Fruit fly (Drosophila melanogaster) whole organism, embryonic: ENCODE measurements around the gene p23.
A peak's percentile ranks its signal among the peaks of the same experiment; 100 is the strongest.

Experiments
- Atf6 ChIP-seq: fragments of 200-800 bp; sonication (Bioruptor generic); IDR thresholded peaks from 2 replicates; pipeline ENCODE4 v1.3.6; 2022; ENCODE audit warnings: missing biosample characterization, missing genetic modification characterization
- CG10147 ChIP-seq: fragments of 200-800 bp; sonication (Bioruptor generic); optimal IDR thresholded peaks from 2 replicates; lab custom pipeline; 2019; ENCODE audit warnings: missing biosample characterization, mild to moderate bottlenecking, missing genetic modification characterization, moderate library complexity
- CG10267 ChIP-seq: fragments of 200-800 bp; sonication (Bioruptor generic); optimal IDR thresholded peaks from 2 replicates; lab custom pipeline; 2018; ENCODE audit warnings: missing biosample characterization, mild to moderate bottlenecking, missing genetic modification characterization, moderate library complexity
- CG10321 ChIP-seq: fragments of 200-800 bp; sonication (Bioruptor generic); IDR thresholded peaks from 2 replicates; pipeline ENCODE4 v1.3.6; 2022; ENCODE audit warnings: missing biosample characterization, missing genetic modification characterization
- CG10462 ChIP-seq: fragments of 200-800 bp; sonication (Bioruptor generic); optimal IDR thresholded peaks from 2 replicates; lab custom pipeline; 2016; ENCODE audit warnings: missing biosample characterization, missing genetic modification characterization
- CG10565 ChIP-seq: fragments of 200-800 bp; sonication (Bioruptor generic); optimal IDR thresholded peaks from 3 replicates; lab custom pipeline; 2016; ENCODE audit warnings: missing biosample characterization, mild to moderate bottlenecking, missing genetic modification characterization
- CG12299 ChIP-seq: fragments of 200-800 bp; sonication (Bioruptor generic); optimal IDR thresholded peaks from 2 replicates; lab custom pipeline; 2018; ENCODE audit warnings: missing biosample characterization, mild to moderate bottlenecking, missing genetic modification characterization
- CG13296 ChIP-seq: fragments of 200-800 bp; sonication (Bioruptor generic); optimal IDR thresholded peaks from 3 replicates; lab custom pipeline; 2018; ENCODE audit warnings: missing biosample characterization, mild to moderate bottlenecking, missing genetic modification characterization
- CG14441 ChIP-seq: fragments of 200-800 bp; sonication (Bioruptor generic); IDR thresholded peaks from 2 replicates; pipeline ENCODE4 v1.3.6; 2022; ENCODE audit warnings: missing biosample characterization, missing genetic modification characterization
- CG14710 ChIP-seq: fragments of 200-800 bp; sonication (Bioruptor generic); optimal IDR thresholded peaks from 3 replicates; lab custom pipeline; 2019; ENCODE audit warnings: missing biosample characterization, mild to moderate bottlenecking, missing genetic modification characterization, moderate library complexity
- CG1603 ChIP-seq: fragments of 200-800 bp; sonication (Bioruptor generic); optimal IDR thresholded peaks from 2 replicates; lab custom pipeline; 2019; ENCODE audit warnings: missing biosample characterization, mild to moderate bottlenecking, missing genetic modification characterization, moderate library complexity
- CG17802 ChIP-seq: fragments of 200-800 bp; sonication (Bioruptor generic); optimal IDR thresholded peaks from 2 replicates; lab custom pipeline; 2018; ENCODE audit warnings: missing biosample characterization, mild to moderate bottlenecking, missing genetic modification characterization, moderate library complexity
- CG34224 ChIP-seq: fragments of 200-800 bp; sonication (Bioruptor generic); IDR thresholded peaks from 3 replicates; pipeline ENCODE4 v1.3.6; 2022; ENCODE audit warnings: missing biosample characterization, missing genetic modification characterization; ENCODE audit not compliant: partially characterized antibody
- CG6854 ChIP-seq: fragments of 200-800 bp; sonication (Bioruptor generic); optimal IDR thresholded peaks from 3 replicates; lab custom pipeline; 2017; ENCODE audit warnings: missing biosample characterization, mild to moderate bottlenecking, missing genetic modification characterization
- Fer2 ChIP-seq: fragments of 200-800 bp; sonication (Bioruptor generic); optimal IDR thresholded peaks from 2 replicates; lab custom pipeline; 2018; ENCODE audit warnings: missing biosample characterization, mild to moderate bottlenecking, missing genetic modification characterization, moderate library complexity
- HHEX ChIP-seq: fragments of 200-800 bp; sonication (Bioruptor generic); optimal IDR thresholded peaks from 3 replicates; lab custom pipeline; 2017; ENCODE audit warnings: missing biosample characterization, mild to moderate bottlenecking, missing genetic modification characterization, missing genetic modification reagents
- MESR4 ChIP-seq: fragments of 200-800 bp; sonication (Bioruptor generic); optimal IDR thresholded peaks from 2 replicates; lab custom pipeline; 2018; ENCODE audit warnings: missing biosample characterization, mild to moderate bottlenecking, missing genetic modification characterization, moderate library complexity
- Mes4 ChIP-seq: fragments of 200-800 bp; sonication (Bioruptor generic); optimal IDR thresholded peaks from 2 replicates; lab custom pipeline; 2016; ENCODE audit warnings: missing biosample characterization, missing genetic modification characterization
- Opbp ChIP-seq: fragments of 200-800 bp; sonication (Bioruptor generic); IDR thresholded peaks from 3 replicates; pipeline ENCODE4 v1.3.6; 2022; ENCODE audit warnings: missing biosample characterization, missing genetic modification characterization; ENCODE audit not compliant: partially characterized antibody
- Optix ChIP-seq: fragments of 200-800 bp; sonication (Bioruptor generic); IDR thresholded peaks from 3 replicates; pipeline ENCODE4 v1.3.6; 2022; ENCODE audit warnings: missing biosample characterization, missing genetic modification characterization
- Rx ChIP-seq: fragments of 200-800 bp; sonication (Bioruptor generic); IDR thresholded peaks from 2 replicates; pipeline ENCODE4 v1.3.6; 2022; ENCODE audit warnings: missing biosample characterization, missing genetic modification characterization
- Sox100B ChIP-seq: fragments of 200-800 bp; sonication (Bioruptor generic); optimal IDR thresholded peaks from 3 replicates; lab custom pipeline; 2018; ENCODE audit warnings: missing biosample characterization, mild to moderate bottlenecking, missing genetic modification characterization
- Sry-δ ChIP-seq: fragments of 200-800 bp; sonication (Bioruptor generic); optimal IDR thresholded peaks from 2 replicates; lab custom pipeline; 2016; ENCODE audit warnings: missing biosample characterization, missing genetic modification characterization
- Taf1 ChIP-seq: fragments of 200-800 bp; sonication (Bioruptor generic); IDR thresholded peaks from 2 replicates; pipeline ENCODE4 v1.3.6; 2022; ENCODE audit warnings: missing biosample characterization, missing genetic modification characterization
- Vsx1 ChIP-seq: fragments of 200-800 bp; sonication (Bioruptor generic); optimal IDR thresholded peaks from 2 replicates; lab custom pipeline; 2017; ENCODE audit warnings: missing biosample characterization, mild to moderate bottlenecking, missing genetic modification characterization, missing genetic modification reagents
- Xbp1 ChIP-seq: fragments of 200-800 bp; sonication (Bioruptor generic); optimal IDR thresholded peaks from 3 replicates; lab custom pipeline; 2016; ENCODE audit warnings: missing biosample characterization, mild to moderate bottlenecking, missing genetic modification characterization
- bcd ChIP-seq: fragments of 200-800 bp; sonication (Bioruptor generic); optimal IDR thresholded peaks from 2 replicates; lab custom pipeline; 2017; ENCODE audit warnings: missing biosample characterization, mild to moderate bottlenecking, missing genetic modification characterization
- bowl ChIP-seq: fragments of 200-800 bp; sonication (Bioruptor generic); IDR thresholded peaks from 2 replicates; pipeline ENCODE4 v1.3.6; 2022; ENCODE audit warnings: missing biosample characterization, missing genetic modification characterization
- bsh ChIP-seq, 2 experiments: fragments of 200-800 bp; sonication (Bioruptor generic); optimal IDR thresholded peaks; 2 replicates each; lab custom pipeline; 2017 to 2018; ENCODE audit warnings: mild to moderate bottlenecking in 2 of 2, missing biosample characterization in 2 of 2, missing genetic modification characterization in 2 of 2, moderate library complexity in 1 of 2
- btn ChIP-seq: fragments of 200-800 bp; sonication (Bioruptor generic); optimal IDR thresholded peaks from 2 replicates; lab custom pipeline; 2016; ENCODE audit warnings: missing biosample characterization, missing genetic modification characterization
- dan ChIP-seq: fragments of 200-800 bp; sonication (Bioruptor generic); IDR thresholded peaks from 2 replicates; pipeline ENCODE4 v1.3.6; 2022; ENCODE audit warnings: missing biosample characterization, missing genetic modification characterization
- dati ChIP-seq: fragments of 200-800 bp; sonication (Bioruptor generic); IDR thresholded peaks from 2 replicates; pipeline ENCODE4 v1.3.6; 2022; ENCODE audit warnings: missing biosample characterization, missing genetic modification characterization
- dm ChIP-seq: fragments of 200-800 bp; sonication (Bioruptor generic); optimal IDR thresholded peaks from 3 replicates; lab custom pipeline; 2016; ENCODE audit warnings: missing biosample characterization, missing genetic modification characterization
- ftz-f1 ChIP-seq: fragments of 200-800 bp; sonication (Bioruptor generic); optimal IDR thresholded peaks from 2 replicates; lab custom pipeline; 2016; ENCODE audit warnings: missing biosample characterization, missing genetic modification characterization
- gcm2 ChIP-seq: fragments of 200-800 bp; sonication (Bioruptor generic); optimal IDR thresholded peaks from 2 replicates; lab custom pipeline; 2016; ENCODE audit warnings: missing biosample characterization, missing genetic modification characterization
- gro ChIP-seq: fragments of 200-800 bp; sonication (Bioruptor generic); optimal IDR thresholded peaks from 2 replicates; lab custom pipeline; 2016; ENCODE audit warnings: missing biosample characterization, missing genetic modification characterization
- kay ChIP-seq: fragments of 200-800 bp; sonication (Bioruptor generic); optimal IDR thresholded peaks from 2 replicates; lab custom pipeline; 2016; ENCODE audit warnings: missing biosample characterization, missing genetic modification characterization
- klu ChIP-seq: fragments of 200-800 bp; sonication (Bioruptor generic); IDR thresholded peaks from 2 replicates; pipeline ENCODE4 v1.3.6; 2022; ENCODE audit warnings: missing biosample characterization, missing genetic modification characterization
- lbe ChIP-seq: fragments of 200-800 bp; sonication (Bioruptor generic); optimal IDR thresholded peaks from 2 replicates; lab custom pipeline; 2016; ENCODE audit warnings: missing biosample characterization, mild to moderate bottlenecking, missing genetic modification characterization
- lov ChIP-seq, 2 experiments: fragments of 200-800 bp in 1 of 2; fragments of >200 bp in 1 of 2; sonication (Bioruptor generic) in 1 of 2; IDR thresholded peaks in 1 of 2; optimal IDR thresholded peaks in 1 of 2; 2 replicates in 1 of 2; 3 replicates in 1 of 2; pipeline versions ENCODE4 v1.3.6 to Lab custom; 2017 to 2022; ENCODE audit warnings: missing biosample characterization in 1 of 2, missing genetic modification characterization in 1 of 2
- p53 ChIP-seq: fragments of 200-800 bp; sonication (Bioruptor generic); optimal IDR thresholded peaks from 2 replicates; lab custom pipeline; 2016; ENCODE audit warnings: missing biosample characterization, missing genetic modification characterization
- sd ChIP-seq: fragments of 200-800 bp; sonication (Bioruptor generic); optimal IDR thresholded peaks from 3 replicates; lab custom pipeline; 2018; ENCODE audit warnings: missing biosample characterization, mild to moderate bottlenecking, missing genetic modification characterization, moderate library complexity
- sens-2 ChIP-seq: fragments of 200-800 bp; sonication (Bioruptor generic); IDR thresholded peaks from 2 replicates; pipeline ENCODE4 v1.3.6; 2022; ENCODE audit warnings: missing biosample characterization, missing genetic modification characterization
- sim ChIP-seq: fragments of 200-800 bp; sonication (Bioruptor generic); IDR thresholded peaks from 2 replicates; pipeline ENCODE4 v1.3.6; 2022; ENCODE audit warnings: missing biosample characterization, missing genetic modification characterization
- stwl ChIP-seq: fragments of 200-800 bp; sonication (Bioruptor generic); optimal IDR thresholded peaks from 3 replicates; lab custom pipeline; 2018; ENCODE audit warnings: missing biosample characterization, mild to moderate bottlenecking, missing genetic modification characterization, moderate library complexity
- sug ChIP-seq: fragments of 200-800 bp; optimal IDR thresholded peaks from 2 replicates; lab custom pipeline; 2019; ENCODE audit warnings: missing biosample characterization, mild to moderate bottlenecking, missing genetic modification characterization, moderate library complexity
- ttk ChIP-seq: fragments of 200-800 bp; sonication (Bioruptor generic); IDR thresholded peaks from 2 replicates; pipeline ENCODE4 v2.1.2; 2022; ENCODE audit warnings: missing biosample characterization, missing genetic modification characterization
- vvl ChIP-seq: fragments of 200-800 bp; sonication (Bioruptor generic); IDR thresholded peaks from 2 replicates; pipeline ENCODE4 v1.3.6; 2022; ENCODE audit warnings: missing biosample characterization, missing genetic modification characterization
- zfh2 ChIP-seq: fragments of 200-800 bp; sonication (Bioruptor generic); optimal IDR thresholded peaks from 2 replicates; lab custom pipeline; 2016; ENCODE audit warnings: missing biosample characterization, missing genetic modification characterization

p23 gene

DNA sequence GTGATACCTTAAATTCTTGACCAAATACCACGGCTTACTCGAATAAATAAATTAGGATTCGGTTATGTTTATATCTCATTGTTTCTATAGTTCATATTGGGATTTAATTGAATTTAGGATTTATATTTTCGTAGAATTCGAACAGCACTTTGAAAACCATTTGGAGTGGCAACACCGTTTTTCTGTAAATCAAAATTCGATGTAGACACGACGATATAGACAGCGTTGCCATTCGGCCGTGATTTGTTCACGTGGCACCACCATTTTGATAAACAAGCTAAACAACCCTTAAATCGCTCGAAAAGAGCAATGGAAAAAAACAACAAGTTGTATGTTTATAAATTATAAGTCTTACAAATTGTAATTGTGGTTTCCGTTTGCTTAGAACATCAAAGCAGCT, 49.1 kb upstream of the p23 start (continued):
- TF ChIP-seq ftz-f1 (GFP tag; lab: Kevin White, UChicago) (no peak), Vsx1 (no peak), Optix (GFP tag; lab: Robert Waterston, UW) (no peak), CG6854 (GFP tag; lab: Kevin White, UChicago) (no peak), sug (no peak), Taf1 (GFP tag; lab: Robert Waterston, UW) (no peak), sd (tag; lab: Kevin White, UChicago) (no peak), CG10565 (GFP tag; lab: Kevin White, UChicago) (no peak), Xbp1 (GFP tag; lab: Kevin White, UChicago) (peak; percentile 24), CG14441 (GFP tag; lab: Robert Waterston, UW) (no peak), vvl (no peak), CG1603 (tag; lab: Kevin White, UChicago) (peak; percentile 56), sens-2 (GFP tag; lab: Robert Waterston, UW) (no peak), kay (GFP tag; lab: Kevin White, UChicago) (no peak), MESR4 (GFP tag; lab: Kevin White, UChicago) (peak; percentile 8), CG12299 (tag; lab: Kevin White, UChicago) (no peak), lbe (GFP tag; lab: Kevin White, UChicago) (peak; percentile 33), CG10147 (no peak), CG17802 (tag; lab: Kevin White, UChicago) (no peak), CG10462 (GFP tag; lab: Kevin White, UChicago) (no peak), btn (GFP tag; lab: Kevin White, UChicago) (no peak), CG34224 (GFP tag; lab: Robert Waterston, UW) (no peak), ttk (no peak), lov (optimal IDR thresholded peaks at IDR 0.05; lab: Kevin White, UChicago) (no peak), lov (GFP tag; IDR thresholded peaks at IDR 0.05; lab: Robert Waterston, UW) (no peak), HHEX (GFP tag; lab: Kevin White, UChicago) (no peak), dati (GFP tag; lab: Robert Waterston, UW) (no peak), zfh2 (GFP tag; lab: Kevin White, UChicago) (no peak), bcd (GFP tag; lab: Kevin White, UChicago) (no peak), bsh (GFP tag; optimal IDR thresholded peaks at IDR 0.05; lab: Kevin White, UChicago) (no peak), CG10321 (GFP tag; lab: Robert Waterston, UW) (no peak), p53 (GFP tag; lab: Kevin White, UChicago) (no peak), klu (no peak), Rx (GFP tag; lab: Robert Waterston, UW) (no peak), Atf6 (GFP tag; lab: Robert Waterston, UW) (no peak), Mes4 (GFP tag; lab: Kevin White, UChicago) (no peak), gro (GFP tag; lab: Kevin White, UChicago) (peak; percentile 4), Opbp (peak; percentile 33; the same call in 1 of the 3 replicates), gcm2 (GFP tag; lab: Kevin White, UChicago) (no peak), bowl (GFP tag; lab: Robert Waterston, UW) (no peak), stwl (peak; percentile 59), sim (GFP tag; lab: Robert Waterston, UW) (no peak), Sry-δ (GFP tag; lab: Kevin White, UChicago) (peak; percentile 8), dm (GFP tag; lab: Kevin White, UChicago) (peak; percentile 66), CG10267 (tag; lab: Kevin White, UChicago) (peak; percentile 3), dan (GFP tag; lab: Robert Waterston, UW) (no peak), CG14710 (tag; lab: Kevin White, UChicago) (peak; percentile 59), Sox100B (no peak), CG13296 (GFP tag; lab: Kevin White, UChicago) (no peak), Fer2 (tag; lab: Kevin White, UChicago) (no peak)
- TF ChIP-seq, all 482 proteins: peak for 36
